Worm (Caenorhabditis elegans) whole organism, young adult: Measurements from ENCODE around the gene tag-321.
A peak's percentile ranks its signal among the peaks of the same experiment; 100 is the strongest.

Experiments used
- B0336.3 ChIP-seq: fragments of 200-800 bp; sonication (Bioruptor generic); IDR thresholded peaks from 2 replicates; pipeline ENCODE4 v1.3.6; 2022; ENCODE audit warnings: missing genetic modification characterization, missing compliant biosample characterization
- C17E4.6 ChIP-seq: fragments of 200-800 bp; sonication (Bioruptor generic); IDR thresholded peaks from 2 replicates; pipeline ENCODE4 v1.3.6; 2022; ENCODE audit warnings: missing genetic modification reagents, missing genetic modification characterization, missing compliant biosample characterization
- F23B12.7 ChIP-seq: sonication (generic microtip); optimal IDR thresholded peaks from 2 replicates; lab custom pipeline; 2017; ENCODE audit warnings: missing genetic modification characterization, mild to moderate bottlenecking, missing compliant biosample characterization, antibody characterized with exemption, moderate library complexity; ENCODE audit not compliant: insufficient read depth
- F37B4.10 ChIP-seq: fragments of 200-800 bp; sonication (Bioruptor generic); IDR thresholded peaks from 2 replicates; pipeline ENCODE4 v1.3.6; 2022; ENCODE audit warnings: missing genetic modification characterization, missing compliant biosample characterization
- F49E8.2 ChIP-seq: sonication (generic microtip); optimal IDR thresholded peaks from 3 replicates; lab custom pipeline; 2017; ENCODE audit warnings: missing genetic modification characterization, mild to moderate bottlenecking, missing compliant biosample characterization, antibody characterized with exemption, moderate library complexity; ENCODE audit not compliant: insufficient read depth
- K11D2.4 ChIP-seq: fragments of 200-800 bp; sonication (Bioruptor generic); IDR thresholded peaks from 2 replicates; pipeline ENCODE4 v1.3.6; 2022; ENCODE audit warnings: missing genetic modification reagents, missing genetic modification characterization, missing compliant biosample characterization
- Y53F4B.3 ChIP-seq: fragments of 200-800 bp; sonication (Bioruptor generic); IDR thresholded peaks from 2 replicates; pipeline ENCODE4 v1.3.6; 2022; ENCODE audit warnings: missing genetic modification reagents, missing genetic modification characterization, missing compliant biosample characterization
- Y53G8AR.9 ChIP-seq: fragments of 200-800 bp; sonication (Bioruptor generic); conservative IDR thresholded peaks from 2 replicates; pipeline ENCODE4 v1.3.6; 2022; ENCODE audit warnings: missing genetic modification reagents, missing genetic modification characterization, missing compliant biosample characterization
- Y56A3A.18 ChIP-seq: fragments of 200-800 bp; sonication (Bioruptor generic); IDR thresholded peaks from 2 replicates; pipeline ENCODE4 v1.3.6; 2022; ENCODE audit warnings: missing genetic modification reagents, missing genetic modification characterization, missing compliant biosample characterization
- Y79H2A.3 ChIP-seq: fragments of 200-800 bp; sonication (Bioruptor generic); conservative IDR thresholded peaks from 2 replicates; pipeline ENCODE4 v1.3.6; 2022; ENCODE audit warnings: missing genetic modification reagents, missing genetic modification characterization, missing compliant biosample characterization
- ama-1 ChIP-seq, 3 experiments: fragments of 150-350 bp in 1 of 3; sonication (generic microtip) in 2 of 3; optimal IDR thresholded peaks; 2 replicates each; lab custom pipeline; 2014 to 2018; ENCODE audit warnings: missing biosample characterization in 2 of 3, missing genetic modification characterization in 2 of 3, missing genetic modification reagents in 2 of 3
- athp-1 ChIP-seq: sonication (generic microtip); optimal IDR thresholded peaks from 2 replicates; lab custom pipeline; 2017; ENCODE audit warnings: mild to moderate bottlenecking, missing genetic modification characterization, missing compliant biosample characterization
- attf-3 ChIP-seq: fragments of 200-800 bp; sonication (Bioruptor generic); conservative IDR thresholded peaks from 2 replicates; pipeline ENCODE4 v1.3.6; 2022; ENCODE audit warnings: missing genetic modification reagents, missing genetic modification characterization, missing compliant biosample characterization
- attf-6 ChIP-seq: fragments of 200-800 bp; sonication (Bioruptor generic); IDR thresholded peaks from 2 replicates; pipeline ENCODE4 v1.3.6; 2022; ENCODE audit warnings: missing genetic modification reagents, missing genetic modification characterization, missing compliant biosample characterization
- ceh-100 ChIP-seq: fragments of 200-800 bp; sonication (Bioruptor generic); IDR thresholded peaks from 2 replicates; pipeline ENCODE4 v1.3.6; 2022; ENCODE audit warnings: missing genetic modification reagents, missing genetic modification characterization, missing compliant biosample characterization
- ceh-58 ChIP-seq: fragments of 200-800 bp; sonication (Bioruptor generic); IDR thresholded peaks from 2 replicates; pipeline ENCODE4 v1.3.6; 2022; ENCODE audit warnings: missing genetic modification characterization, missing compliant biosample characterization
- dpl-1 ChIP-seq: fragments of 150-350 bp; optimal IDR thresholded peaks from 2 replicates; lab custom pipeline; 2014; ENCODE audit warnings: missing biosample characterization, missing genetic modification reagents, missing genetic modification characterization
- efl-1 ChIP-seq: fragments of 150-350 bp; optimal IDR thresholded peaks from 2 replicates; lab custom pipeline; 2014; ENCODE audit warnings: missing biosample characterization, missing genetic modification reagents, missing genetic modification characterization
- egl-44 ChIP-seq: fragments of 200-800 bp; sonication (Bioruptor generic); IDR thresholded peaks from 2 replicates; pipeline ENCODE4 v1.3.6; 2022; ENCODE audit warnings: missing genetic modification reagents, missing genetic modification characterization, missing compliant biosample characterization
- egrh-3 ChIP-seq: fragments of 200-800 bp; sonication (Bioruptor generic); IDR thresholded peaks from 2 replicates; pipeline ENCODE4 v1.3.6; 2022; ENCODE audit warnings: missing genetic modification reagents, missing genetic modification characterization, missing compliant biosample characterization
- ets-4 ChIP-seq: fragments of 200-800 bp; sonication (Bioruptor generic); optimal IDR thresholded peaks from 2 replicates; lab custom pipeline; 2018; ENCODE audit warnings: mild to moderate bottlenecking, missing genetic modification characterization, missing compliant biosample characterization
- him-1 ChIP-seq: sonication (generic microtip); optimal IDR thresholded peaks from 2 replicates; lab custom pipeline; 2016; ENCODE audit warnings: missing genotype, missing genetic modification reagents, missing genetic modification characterization, missing compliant biosample characterization
- hlh-26 ChIP-seq: fragments of 200-800 bp; sonication (Bioruptor generic); conservative IDR thresholded peaks from 2 replicates; pipeline ENCODE4 v1.3.6; 2022; ENCODE audit warnings: missing genetic modification reagents, missing genetic modification characterization, missing compliant biosample characterization
- hmg-1.2 ChIP-seq: fragments of 200-800 bp; sonication (Bioruptor generic); IDR thresholded peaks from 2 replicates; pipeline ENCODE4 v1.3.6; 2022; ENCODE audit warnings: missing genetic modification reagents, missing genetic modification characterization, missing compliant biosample characterization
- hrde-1 ChIP-seq: sonication (generic microtip); optimal IDR thresholded peaks from 2 replicates; lab custom pipeline; 2016; ENCODE audit warnings: missing genetic modification characterization, mild to moderate bottlenecking, missing compliant biosample characterization, moderate library complexity, missing genotype, missing genetic modification reagents, borderline replicate concordance
- hsf-1 ChIP-seq: fragments of 200-800 bp; sonication (Bioruptor generic); IDR thresholded peaks from 2 replicates; pipeline ENCODE4 v1.3.6; 2022; ENCODE audit warnings: missing genetic modification reagents, missing genetic modification characterization, missing compliant biosample characterization
- lag-1 ChIP-seq: fragments of 200-800 bp; sonication (Bioruptor generic); IDR thresholded peaks from 2 replicates; pipeline ENCODE4 v1.3.6; 2022; ENCODE audit warnings: missing genetic modification reagents, missing genetic modification characterization, missing compliant biosample characterization
- lin-26 ChIP-seq: fragments of 200-800 bp; sonication (Bioruptor generic); IDR thresholded peaks from 2 replicates; pipeline ENCODE4 v1.3.6; 2022; ENCODE audit warnings: missing genetic modification reagents, missing genetic modification characterization, missing compliant biosample characterization
- lin-40 ChIP-seq: sonication (generic microtip); optimal IDR thresholded peaks from 2 replicates; lab custom pipeline; 2016; ENCODE audit warnings: missing genetic modification characterization, mild to moderate bottlenecking, missing compliant biosample characterization, missing genotype, missing genetic modification reagents
- lsl-1 ChIP-seq: fragments of 200-800 bp; sonication (Bioruptor generic); optimal IDR thresholded peaks from 2 replicates; lab custom pipeline; 2018; ENCODE audit warnings: mild to moderate bottlenecking, missing genetic modification characterization, moderate library complexity, missing compliant biosample characterization
- madf-6 ChIP-seq: fragments of 200-800 bp; sonication (Bioruptor generic); IDR thresholded peaks from 2 replicates; pipeline ENCODE4 v1.3.6; 2022; ENCODE audit warnings: missing genetic modification reagents, missing genetic modification characterization, missing compliant biosample characterization
- nfya-1 ChIP-seq: sonication (generic microtip); optimal IDR thresholded peaks from 2 replicates; lab custom pipeline; 2017; ENCODE audit warnings: antibody characterized with exemption, missing compliant biosample characterization, missing genetic modification characterization, borderline replicate concordance; ENCODE audit not compliant: insufficient read depth
- nfya-2 ChIP-seq: fragments of 200-800 bp; sonication (Bioruptor generic); IDR thresholded peaks from 2 replicates; pipeline ENCODE4 v1.3.6; 2022; ENCODE audit warnings: missing genetic modification reagents, missing genetic modification characterization, missing compliant biosample characterization
- nhr-90 ChIP-seq: sonication (generic microtip); optimal IDR thresholded peaks from 2 replicates; lab custom pipeline; 2016; ENCODE audit warnings: missing genotype, mild to moderate bottlenecking, missing genetic modification characterization, missing compliant biosample characterization
- sea-2 ChIP-seq: fragments of 200-800 bp; sonication (Bioruptor generic); IDR thresholded peaks from 2 replicates; pipeline ENCODE4 v1.3.6; 2022; ENCODE audit warnings: missing genetic modification characterization, missing compliant biosample characterization
- snpc-1.1 ChIP-seq: sonication (generic microtip); optimal IDR thresholded peaks from 2 replicates; lab custom pipeline; 2017; ENCODE audit warnings: missing genetic modification characterization, mild to moderate bottlenecking, missing compliant biosample characterization, antibody characterized with exemption, moderate library complexity, missing genotype, missing genetic modification reagents; ENCODE audit not compliant: insufficient read depth
- snpc-1.3 ChIP-seq: sonication (generic microtip); optimal IDR thresholded peaks from 2 replicates; lab custom pipeline; 2017; ENCODE audit warnings: missing genetic modification characterization, mild to moderate bottlenecking, missing compliant biosample characterization, antibody characterized with exemption, moderate library complexity, missing genotype, missing genetic modification reagents; ENCODE audit not compliant: insufficient read depth
- tlf-1 ChIP-seq: fragments of 200-800 bp; sonication (Bioruptor generic); optimal IDR thresholded peaks from 2 replicates; lab custom pipeline; 2018; ENCODE audit warnings: mild to moderate bottlenecking, missing genetic modification characterization, missing compliant biosample characterization
- xnd-1 ChIP-seq: sonication (generic microtip); optimal IDR thresholded peaks from 2 replicates; lab custom pipeline; 2016; ENCODE audit warnings: missing genotype, missing genetic modification reagents, missing genetic modification characterization, missing compliant biosample characterization
- ztf-25 ChIP-seq: fragments of 200-800 bp; sonication (Bioruptor generic); IDR thresholded peaks from 2 replicates; pipeline ENCODE4 v1.3.6; 2022; ENCODE audit warnings: missing genetic modification reagents, missing genetic modification characterization, missing compliant biosample characterization

tag-321 gene

ce11 chrIV:7800338-7800737, 16.7 kb upstream of the tag-321 start (continued):
- TF ChIP-seq F49E8.2 (tag; lab: Kevin White, UChicago) = peak; percentile 80
- peak; percentile 74 for TF ChIP-seq C17E4.6 (GFP tag; lab: Robert Waterston, UW)
- 0 out of 2 replicates have a peak, but pooled peaks have one; percentile 28 for TF ChIP-seq Y79H2A.3
- TF ChIP-seq egl-44 (GFP tag; lab: Robert Waterston, UW) = no peak
- peak; percentile 94 for TF ChIP-seq hrde-1 (tag; lab: Kevin White, UChicago)
- no peak for TF ChIP-seq egrh-3
- TF ChIP-seq dpl-1 = no peak
- TF ChIP-seq athp-1 (tag; lab: Kevin White, UChicago) = peak; percentile 80
- no peak for TF ChIP-seq Y53F4B.3 (GFP tag; lab: Robert Waterston, UW)
- no peak for TF ChIP-seq ets-4 (GFP tag; lab: Kevin White, UChicago)
- TF ChIP-seq lin-26 = peak; percentile 66
- no peak for TF ChIP-seq nfya-2 (GFP tag; lab: Robert Waterston, UW)
- TF ChIP-seq F37B4.10 (GFP tag; lab: Robert Waterston, UW) = no peak
- TF ChIP-seq B0336.3 = peak; percentile 69; the same call in 1 of the 2 replicates
- peak; percentile 3 for TF ChIP-seq lsl-1 (GFP tag; lab: Kevin White, UChicago)
- TF ChIP-seq efl-1 (GFP tag; lab: Kevin White, UChicago) = peak; percentile 41
- TF ChIP-seq F23B12.7 (tag; lab: Kevin White, UChicago) = no peak
- no peak for TF ChIP-seq ama-1 (optimal IDR thresholded peaks at IDR 0.05; lab: Kevin White, UChicago)
- TF ChIP-seq ama-1 (GFP tag; optimal IDR thresholded peaks at IDR 0.05; lab: Kevin White, UChicago) = peak in 1 of 2 experiments; percentile 94
- TF ChIP-seq snpc-1.3 (tag; lab: Kevin White, UChicago) = peak; percentile 41
- peak; percentile 32 for TF ChIP-seq xnd-1 (tag; lab: Kevin White, UChicago)
- peak; percentile 52 for TF ChIP-seq snpc-1.1 (tag; lab: Kevin White, UChicago)
- no peak; the same call in none of the 2 replicates for TF ChIP-seq hsf-1 (GFP tag; lab: Robert Waterston, UW)
- TF ChIP-seq lin-40 (tag; lab: Kevin White, UChicago) = no peak
- peak; percentile 82 for TF ChIP-seq attf-6 (GFP tag; lab: Robert Waterston, UW)
- TF ChIP-seq madf-6 (GFP tag; lab: Robert Waterston, UW) = peak; percentile 82
- no peak for TF ChIP-seq ceh-58 (GFP tag; lab: Robert Waterston, UW)
- TF ChIP-seq hmg-1.2 = no peak; the same call in 1 of the 2 replicates
- TF ChIP-seq Y53G8AR.9 (GFP tag; lab: Robert Waterston, UW) = peak; percentile 86
- no peak for TF ChIP-seq nhr-90 (tag; lab: Kevin White, UChicago)
- TF ChIP-seq attf-3 (GFP tag; lab: Robert Waterston, UW) = no peak
- no peak for TF ChIP-seq sea-2 (GFP tag; lab: Robert Waterston, UW)
- TF ChIP-seq him-1 (tag; lab: Kevin White, UChicago) = peak; percentile 24
- no peak for TF ChIP-seq nfya-1 (tag; lab: Kevin White, UChicago)
- TF ChIP-seq tlf-1 (GFP tag; lab: Kevin White, UChicago) = peak; percentile 43
- 0 out of 2 replicates have a peak, but pooled peaks have one; percentile 47 for TF ChIP-seq Y56A3A.18 (GFP tag; lab: Robert Waterston, UW)
- peak; percentile 48 for TF ChIP-seq ceh-100 (GFP tag; lab: Robert Waterston, UW)
- TF ChIP-seq ztf-25 = no peak
- no peak for TF ChIP-seq K11D2.4
- TF ChIP-seq hlh-26 (GFP tag; lab: Robert Waterston, UW) = no peak
- no peak for TF ChIP-seq lag-1 (GFP tag; lab: Robert Waterston, UW)
